Fruit fly (Drosophila melanogaster): ENCODE data around the gene CG14636.

CG14636 gene

DNA sequence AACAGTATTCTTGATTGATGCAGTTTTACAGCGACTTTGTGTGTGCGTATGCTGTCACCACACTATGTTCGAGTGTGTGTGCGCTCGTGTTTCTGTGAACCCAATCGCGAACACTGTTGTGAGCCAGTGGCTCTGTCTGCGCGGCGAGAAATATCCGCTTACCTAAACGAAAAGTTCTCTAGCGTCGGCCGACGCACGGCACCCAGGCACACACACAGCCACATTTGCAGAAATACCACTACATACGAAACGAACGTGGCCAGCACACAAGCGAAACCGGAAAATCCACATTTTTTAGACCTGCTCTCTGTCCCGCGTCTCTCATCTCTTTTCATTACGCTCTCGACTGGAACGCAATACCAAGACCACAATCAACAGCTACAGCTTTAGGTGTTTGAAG is 40.1 kb downstream of the CG14636 start:
- TF ChIP-seq CG8478 (optimal IDR thresholded peaks at IDR 0.05), result no peak
- no peak for TF ChIP-seq CTCF (optimal IDR thresholded peaks at IDR 0.05)

dm6 chr3R:4174470-4174869 is 40.6 kb downstream of the CG14636 start, which contains the start of gene CG12581:
Gene CG12581 (plus strand): TSS chr3R:4174632.
- no peak for TF ChIP-seq CTCF (optimal IDR thresholded peaks at IDR 0.05)
- no peak for TF ChIP-seq CG8478 (optimal IDR thresholded peaks at IDR 0.05)

DNA sequence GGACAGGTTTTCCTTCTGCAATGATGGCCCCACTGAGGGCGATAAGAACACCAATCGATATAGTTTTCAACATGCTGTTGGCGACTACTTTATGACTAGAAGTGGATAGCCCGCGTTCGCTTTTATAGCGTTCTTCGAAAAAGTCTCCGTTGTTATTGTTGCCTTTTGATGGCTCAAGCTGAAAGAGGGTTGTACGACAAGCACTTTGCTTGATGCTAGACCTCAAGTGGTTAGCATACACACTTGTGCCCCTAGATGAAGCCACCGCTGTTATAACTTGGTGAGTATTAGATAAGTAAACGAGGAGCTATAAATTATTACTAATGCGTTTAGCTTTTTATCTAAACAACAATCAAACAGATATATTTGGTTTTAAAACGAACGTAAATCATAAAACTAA is 53.0 kb downstream of the CG14636 start, which contains the start of gene CG40198:
Gene CG40198 (minus strand): TSS at position 101 of the 400 bp plus-strand sequence.
- TF ChIP-seq CG8478 (optimal IDR thresholded peaks at IDR 0.05) (no peak), CTCF (optimal IDR thresholded peaks at IDR 0.05) (no peak)
